Worm (Caenorhabditis elegans) whole organism, late embryonic: ENCODE measurements around the gene irld-51.

ENCODE experiments used
- C08G9.2 ChIP-seq: sonication (generic microtip); optimal IDR thresholded peaks from 2 replicates; lab custom pipeline; 2016; ENCODE audit warnings: mild to moderate bottlenecking, missing genetic modification characterization, moderate library complexity, missing compliant biosample characterization
- C38D4.7 ChIP-seq: fragments of 200-800 bp; sonication (Bioruptor generic); optimal IDR thresholded peaks from 2 replicates; lab custom pipeline; 2018; ENCODE audit warnings: mild to moderate bottlenecking, missing genetic modification characterization, moderate library complexity, missing compliant biosample characterization
- F13H6.1 ChIP-seq: sonication (generic microtip); optimal IDR thresholded peaks from 2 replicates; lab custom pipeline; 2016; ENCODE audit warnings: missing genetic modification characterization, missing compliant biosample characterization
- K02D7.2 ChIP-seq: sonication (generic microtip); optimal IDR thresholded peaks from 2 replicates; lab custom pipeline; 2017; ENCODE audit warnings: mild to moderate bottlenecking, missing genetic modification characterization, missing compliant biosample characterization
- Y22D7AL.16 ChIP-seq: sonication (generic microtip); optimal IDR thresholded peaks from 2 replicates; lab custom pipeline; 2016; ENCODE audit warnings: missing genetic modification characterization, missing compliant biosample characterization
- ama-1 ChIP-seq: fragments of 150-350 bp; optimal IDR thresholded peaks from 2 replicates; lab custom pipeline; 2014
- ceh-14 ChIP-seq: sonication (generic microtip); optimal IDR thresholded peaks from 2 replicates; lab custom pipeline; 2016; ENCODE audit warnings: missing genotype, missing genetic modification characterization, missing compliant biosample characterization
- ceh-18 ChIP-seq: sonication (generic microtip); optimal IDR thresholded peaks from 2 replicates; lab custom pipeline; 2016; ENCODE audit warnings: missing genetic modification characterization, missing compliant biosample characterization
- ceh-19 ChIP-seq: fragments of 200-800 bp; sonication (Bioruptor generic); optimal IDR thresholded peaks from 2 replicates; lab custom pipeline; 2018; ENCODE audit warnings: mild to moderate bottlenecking, missing genetic modification characterization, missing compliant biosample characterization
- ceh-2 ChIP-seq: sonication (generic microtip); optimal IDR thresholded peaks from 2 replicates; lab custom pipeline; 2016; ENCODE audit warnings: missing genotype, missing genetic modification characterization, missing compliant biosample characterization
- ceh-30 ChIP-seq: fragments of 150-350 bp; optimal IDR thresholded peaks from 2 replicates; lab custom pipeline; 2014; ENCODE audit warnings: missing biosample characterization, missing genetic modification characterization
- ceh-31 ChIP-seq: sonication (generic microtip); optimal IDR thresholded peaks from 2 replicates; lab custom pipeline; 2016; ENCODE audit warnings: missing genetic modification characterization, missing compliant biosample characterization
- ceh-34 ChIP-seq: sonication (generic microtip); optimal IDR thresholded peaks from 2 replicates; lab custom pipeline; 2016; ENCODE audit warnings: mild to moderate bottlenecking, missing genetic modification characterization, missing compliant biosample characterization
- ceh-45 ChIP-seq: fragments of 200-800 bp; sonication (Bioruptor generic); IDR thresholded peaks from 2 replicates; pipeline ENCODE4 v1.3.6; 2022; ENCODE audit warnings: missing genetic modification reagents, missing genetic modification characterization, missing compliant biosample characterization
- ceh-48 ChIP-seq: sonication (generic microtip); optimal IDR thresholded peaks from 2 replicates; lab custom pipeline; 2016; ENCODE audit warnings: missing genetic modification characterization, inconsistent platforms, missing compliant biosample characterization
- ceh-6 ChIP-seq: fragments of 200-800 bp; sonication (Bioruptor generic); optimal IDR thresholded peaks from 2 replicates; lab custom pipeline; 2018; ENCODE audit warnings: mild to moderate bottlenecking, missing genetic modification characterization, missing compliant biosample characterization
- dmd-4 ChIP-seq: sonication (generic microtip); optimal IDR thresholded peaks from 2 replicates; lab custom pipeline; 2016; ENCODE audit warnings: borderline replicate concordance, missing genetic modification characterization, missing compliant biosample characterization
- dve-1 ChIP-seq: sonication (generic microtip); optimal IDR thresholded peaks from 2 replicates; lab custom pipeline; 2017; ENCODE audit warnings: antibody characterized with exemption, mild to moderate bottlenecking, missing genetic modification characterization, missing compliant biosample characterization
- elt-2 ChIP-seq: sonication (generic microtip); optimal IDR thresholded peaks from 2 replicates; lab custom pipeline; 2016; ENCODE audit warnings: missing genetic modification reagents, missing genetic modification characterization, missing compliant biosample characterization
- ets-4 ChIP-seq: sonication (generic microtip); optimal IDR thresholded peaks from 2 replicates; lab custom pipeline; 2016; ENCODE audit warnings: missing genetic modification characterization, missing compliant biosample characterization
- eyg-1 ChIP-seq: sonication (generic microtip); optimal IDR thresholded peaks from 2 replicates; lab custom pipeline; 2016; ENCODE audit warnings: missing genotype, missing genetic modification characterization, missing compliant biosample characterization
- fax-1 ChIP-seq: sonication (generic microtip); optimal IDR thresholded peaks from 2 replicates; lab custom pipeline; 2016; ENCODE audit warnings: missing genotype, missing genetic modification characterization, missing compliant biosample characterization
- gmeb-2 ChIP-seq: sonication (generic microtip); optimal IDR thresholded peaks from 2 replicates; lab custom pipeline; 2016; ENCODE audit warnings: missing genetic modification characterization, inconsistent platforms, missing compliant biosample characterization
- hlh-30 ChIP-seq: sonication (generic microtip); optimal IDR thresholded peaks from 2 replicates; lab custom pipeline; 2017; ENCODE audit warnings: antibody characterized with exemption, missing genetic modification characterization, missing compliant biosample characterization; ENCODE audit not compliant: insufficient read depth
- hlh-8 ChIP-seq: sonication (generic microtip); optimal IDR thresholded peaks from 2 replicates; lab custom pipeline; 2016; ENCODE audit warnings: missing genotype, missing genetic modification characterization, missing compliant biosample characterization
- lim-6 ChIP-seq: sonication (generic microtip); optimal IDR thresholded peaks from 2 replicates; lab custom pipeline; 2016; ENCODE audit warnings: missing genetic modification characterization, missing compliant biosample characterization
- lin-11 ChIP-seq: fragments of 200-800 bp; sonication (Bioruptor generic); optimal IDR thresholded peaks from 2 replicates; lab custom pipeline; 2018; ENCODE audit warnings: mild to moderate bottlenecking, missing genetic modification characterization, missing compliant biosample characterization
- madf-2 ChIP-seq: sonication (generic microtip); optimal IDR thresholded peaks from 2 replicates; lab custom pipeline; 2017; ENCODE audit warnings: missing genetic modification characterization, missing compliant biosample characterization
- nfya-1 ChIP-seq: sonication (generic microtip); optimal IDR thresholded peaks from 2 replicates; lab custom pipeline; 2017; ENCODE audit warnings: missing genetic modification characterization, mild to moderate bottlenecking, missing compliant biosample characterization, antibody characterized with exemption, moderate library complexity
- nhr-11 ChIP-seq: fragments of 150-350 bp; optimal IDR thresholded peaks from 2 replicates; lab custom pipeline; 2014; ENCODE audit warnings: missing biosample characterization, missing genetic modification characterization
- npax-4 ChIP-seq: sonication (generic microtip); optimal IDR thresholded peaks from 2 replicates; lab custom pipeline; 2016; ENCODE audit warnings: missing genetic modification characterization, missing compliant biosample characterization
- pat-9 ChIP-seq: fragments of 200-800 bp; sonication (Bioruptor generic); optimal IDR thresholded peaks from 2 replicates; lab custom pipeline; 2018; ENCODE audit warnings: mild to moderate bottlenecking, missing genetic modification characterization, moderate library complexity, missing compliant biosample characterization
- pax-1 ChIP-seq: fragments of 150-350 bp; optimal IDR thresholded peaks from 2 replicates; lab custom pipeline; 2014; ENCODE audit warnings: missing biosample characterization, missing genetic modification characterization
- pha-2 ChIP-seq: sonication (generic microtip); optimal IDR thresholded peaks from 2 replicates; lab custom pipeline; 2017; ENCODE audit warnings: mild to moderate bottlenecking, missing genetic modification characterization, missing compliant biosample characterization
- pha-4 ChIP-seq: fragments of 150-350 bp; optimal IDR thresholded peaks from 2 replicates; lab custom pipeline; 2018; ENCODE audit warnings: missing biosample characterization, missing genetic modification reagents, missing genetic modification characterization
- pqm-1 ChIP-seq: sonication (generic microtip); optimal IDR thresholded peaks from 2 replicates; lab custom pipeline; 2016; ENCODE audit warnings: missing genetic modification characterization, missing compliant biosample characterization
- ref-2 ChIP-seq: sonication (generic microtip); optimal IDR thresholded peaks from 2 replicates; lab custom pipeline; 2016; ENCODE audit warnings: missing genetic modification characterization, missing compliant biosample characterization
- rnt-1 ChIP-seq: sonication (generic microtip); optimal IDR thresholded peaks from 2 replicates; lab custom pipeline; 2016; ENCODE audit warnings: missing genetic modification characterization, missing compliant biosample characterization
- sox-4 ChIP-seq: sonication (generic microtip); optimal IDR thresholded peaks from 2 replicates; lab custom pipeline; 2017; ENCODE audit warnings: mild to moderate bottlenecking, missing genetic modification characterization, inconsistent platforms, missing compliant biosample characterization
- syd-9 ChIP-seq: sonication (generic microtip); optimal IDR thresholded peaks from 2 replicates; lab custom pipeline; 2016; ENCODE audit warnings: mild to moderate bottlenecking, missing genetic modification characterization, moderate library complexity, missing compliant biosample characterization
- tbx-2 ChIP-seq: sonication (generic microtip); optimal IDR thresholded peaks from 2 replicates; lab custom pipeline; 2016; ENCODE audit warnings: missing genetic modification characterization, missing compliant biosample characterization
- tbx-7 ChIP-seq: sonication (generic microtip); optimal IDR thresholded peaks from 2 replicates; lab custom pipeline; 2016; ENCODE audit warnings: missing genotype, missing genetic modification characterization, missing compliant biosample characterization
- ttx-3 ChIP-seq: sonication (generic microtip); optimal IDR thresholded peaks from 2 replicates; lab custom pipeline; 2016; ENCODE audit warnings: missing genetic modification reagents, missing genetic modification characterization, missing compliant biosample characterization
- unc-3 ChIP-seq, 2 experiments: fragments of 200-800 bp in 1 of 2; sonication (Bioruptor generic) in 1 of 2; sonication (generic microtip) in 1 of 2; conservative IDR thresholded peaks in 1 of 2; optimal IDR thresholded peaks in 1 of 2; 2 replicates each; pipeline versions ENCODE4 v1.3.6 to Lab custom; 2016 to 2022; ENCODE audit warnings: missing compliant biosample characterization in 2 of 2, missing genetic modification characterization in 2 of 2, missing genetic modification reagents in 1 of 2
- unc-42 ChIP-seq: sonication (generic microtip); optimal IDR thresholded peaks from 2 replicates; lab custom pipeline; 2016; ENCODE audit warnings: missing genotype, missing genetic modification characterization, missing compliant biosample characterization
- unc-55 ChIP-seq: sonication (generic microtip); optimal IDR thresholded peaks from 2 replicates; lab custom pipeline; 2017; ENCODE audit warnings: missing biosample characterization, missing genetic modification reagents, missing genetic modification characterization
- zip-5 ChIP-seq: sonication (generic microtip); optimal IDR thresholded peaks from 2 replicates; lab custom pipeline; 2016; ENCODE audit warnings: missing genetic modification characterization, missing compliant biosample characterization

Gene irld-51

ce11 chrII:2990089-2990488 lies 37.6 kb upstream of the irld-51 start:
- no peak for TF ChIP-seq npax-4 (tag; lab: Kevin White, UChicago)
- TF ChIP-seq dve-1 (tag; lab: Kevin White, UChicago): peak; percentile 92

ce11 chrII:2987854-2988350 lies 35.4 kb upstream of the irld-51 start, which contains the start of gene lido-7:
Gene lido-7 (plus strand): TSS chrII:2988300.
- no peak for TF ChIP-seq ceh-45 (GFP tag; lab: Robert Waterston, UW)
- no peak for TF ChIP-seq C08G9.2 (tag; lab: Kevin White, UChicago)
- no peak for TF ChIP-seq ttx-3 (tag; lab: Kevin White, UChicago)
- TF ChIP-seq tbx-2 (tag; lab: Kevin White, UChicago): peak; percentile 49
- no peak for TF ChIP-seq F13H6.1 (tag; lab: Kevin White, UChicago)
- no peak for TF ChIP-seq Y22D7AL.16
- peak; percentile 36 for TF ChIP-seq hlh-30
- TF ChIP-seq ceh-6 (GFP tag; lab: Kevin White, UChicago): no peak
- TF ChIP-seq nhr-11 (tag; lab: Kevin White, UChicago): no peak
- no peak for TF ChIP-seq npax-4 (tag; lab: Kevin White, UChicago)
- no peak for TF ChIP-seq ets-4 (tag; lab: Kevin White, UChicago)
- no peak for TF ChIP-seq tbx-7 (tag; lab: Kevin White, UChicago)
- no peak for TF ChIP-seq ceh-48
- TF ChIP-seq rnt-1 (tag; lab: Kevin White, UChicago): peak; percentile 24
- TF ChIP-seq eyg-1 (tag; lab: Kevin White, UChicago): no peak
- no peak for TF ChIP-seq pqm-1 (tag; lab: Kevin White, UChicago)
- 0 out of 2 replicates have a peak, but pooled peaks have one; percentile 19 for TF ChIP-seq unc-3 (GFP tag; conservative IDR thresholded peaks at IDR 0.05; lab: Robert Waterston, UW)
- TF ChIP-seq unc-3 (tag; optimal IDR thresholded peaks at IDR 0.05; lab: Kevin White, UChicago): no peak
- TF ChIP-seq zip-5 (tag; lab: Kevin White, UChicago): no peak
- no peak for TF ChIP-seq pha-4 (tag; lab: Kevin White, UChicago)
- no peak for TF ChIP-seq ceh-19 (GFP tag; lab: Kevin White, UChicago)
- TF ChIP-seq lim-6 (tag; lab: Kevin White, UChicago): no peak
- peak; percentile 60 for TF ChIP-seq nfya-1
- no peak for TF ChIP-seq syd-9
- TF ChIP-seq ref-2 (tag; lab: Kevin White, UChicago): peak; percentile 31
- TF ChIP-seq unc-55 (GFP tag; lab: Kevin White, UChicago): peak; percentile 29
- no peak for TF ChIP-seq gmeb-2 (tag; lab: Kevin White, UChicago)
- no peak for TF ChIP-seq ama-1
- TF ChIP-seq hlh-8 (tag; lab: Kevin White, UChicago): peak; percentile 14
- peak; percentile 50 for TF ChIP-seq ceh-34 (tag; lab: Kevin White, UChicago)
- TF ChIP-seq ceh-30 (tag; lab: Kevin White, UChicago): no peak
- TF ChIP-seq ceh-31: peak; percentile 50
- no peak for TF ChIP-seq pha-2
- TF ChIP-seq madf-2: no peak
- TF ChIP-seq ceh-2: no peak
- peak; percentile 2 for TF ChIP-seq ceh-18 (tag; lab: Kevin White, UChicago)
- no peak for TF ChIP-seq C38D4.7
- TF ChIP-seq sox-4: no peak

- no peak for TF ChIP-seq ceh-48
- no peak for TF ChIP-seq dmd-4 (tag; lab: Kevin White, UChicago)
- no peak for TF ChIP-seq pax-1
- TF ChIP-seq ref-2 (tag; lab: Kevin White, UChicago): no peak
- no peak for TF ChIP-seq sox-4
- no peak for TF ChIP-seq F13H6.1 (tag; lab: Kevin White, UChicago)
- TF ChIP-seq fax-1 (tag; lab: Kevin White, UChicago): no peak
- TF ChIP-seq pat-9 (tag; lab: Kevin White, UChicago): no peak
- no peak for TF ChIP-seq ceh-14
- TF ChIP-seq lin-11: no peak
- TF ChIP-seq unc-42 (tag; lab: Kevin White, UChicago): no peak
- no peak for TF ChIP-seq hlh-30
- no peak for TF ChIP-seq C08G9.2 (tag; lab: Kevin White, UChicago)
- no peak for TF ChIP-seq pha-4 (tag; lab: Kevin White, UChicago)
- no peak for TF ChIP-seq ceh-34 (tag; lab: Kevin White, UChicago)
- no peak for TF ChIP-seq K02D7.2 (tag; lab: Kevin White, UChicago)
- TF ChIP-seq elt-2: no peak
Observed at ce11 chrII:2987122-2987556, 34.6 kb upstream of the irld-51 start.
